Fruit fly (Drosophila melanogaster): ENCODE data around the gene mfas.

dm6 chr3R:11991538-11992164, 1.5 kb downstream of the mfas start:
- TF ChIP-seq lola (GFP tag; optimal IDR thresholded peaks at IDR 0.05) (no peak), Myc (optimal IDR thresholded peaks at IDR 0.05) (no peak), pan (optimal IDR thresholded peaks at IDR 0.05) (no peak), h (GFP tag; optimal IDR thresholded peaks at IDR 0.05) (no peak), Dfd (GFP tag; optimal IDR thresholded peaks at IDR 0.05) (no peak), fru (GFP tag; optimal IDR thresholded peaks at IDR 0.05) (no peak)
